Fruit fly (Drosophila melanogaster) whole organism, embryonic: ENCODE data around the gene wus.

Experiments
- CG10209 ChIP-seq: fragments of 200-800 bp; sonication (Bioruptor generic); optimal IDR thresholded peaks from 3 replicates; lab custom pipeline; 2017; ENCODE audit warnings: missing biosample characterization, mild to moderate bottlenecking, missing genetic modification characterization, missing genetic modification reagents
- CG11085 ChIP-seq: fragments of 200-800 bp; sonication (Bioruptor generic); IDR thresholded peaks from 2 replicates; pipeline ENCODE4 v1.3.6; 2022; ENCODE audit warnings: missing biosample characterization, missing genetic modification characterization
- CG11398 ChIP-seq: fragments of 200-800 bp; sonication (Bioruptor generic); optimal IDR thresholded peaks from 2 replicates; lab custom pipeline; 2016; ENCODE audit warnings: missing biosample characterization, missing genetic modification characterization
- CG12391 ChIP-seq: fragments of 200-800 bp; sonication (Bioruptor generic); optimal IDR thresholded peaks from 3 replicates; lab custom pipeline; 2018; ENCODE audit warnings: missing biosample characterization, mild to moderate bottlenecking, missing genetic modification characterization, moderate library complexity
- CG13424 ChIP-seq: fragments of 200-800 bp; sonication (Bioruptor generic); optimal IDR thresholded peaks from 2 replicates; lab custom pipeline; 2019; ENCODE audit warnings: missing biosample characterization, mild to moderate bottlenecking, missing genetic modification characterization, moderate library complexity
- CG13775 ChIP-seq: fragments of 200-800 bp; sonication (Bioruptor generic); optimal IDR thresholded peaks from 3 replicates; lab custom pipeline; 2017; ENCODE audit warnings: missing biosample characterization, mild to moderate bottlenecking, missing genetic modification characterization
- CG14014 ChIP-seq: fragments of 200-800 bp; sonication (Bioruptor generic); IDR thresholded peaks from 2 replicates; pipeline ENCODE4 v1.3.6; 2022; ENCODE audit warnings: missing biosample characterization, missing genetic modification characterization
- CG14710 ChIP-seq: fragments of 200-800 bp; sonication (Bioruptor generic); optimal IDR thresholded peaks from 3 replicates; lab custom pipeline; 2019; ENCODE audit warnings: missing biosample characterization, mild to moderate bottlenecking, missing genetic modification characterization, moderate library complexity
- CG1529 ChIP-seq: fragments of 200-800 bp; sonication (Bioruptor generic); optimal IDR thresholded peaks from 3 replicates; lab custom pipeline; 2018; ENCODE audit warnings: missing biosample characterization, missing genetic modification characterization
- CG1602 ChIP-seq: fragments of 200-800 bp; sonication (Bioruptor generic); optimal IDR thresholded peaks from 3 replicates; lab custom pipeline; 2016; ENCODE audit warnings: missing biosample characterization, missing genetic modification characterization
- CG17186 ChIP-seq: fragments of 200-800 bp; sonication (Bioruptor generic); optimal IDR thresholded peaks from 3 replicates; lab custom pipeline; 2017; ENCODE audit warnings: missing biosample characterization, missing genetic modification reagents, missing genetic modification characterization
- CG17568 ChIP-seq: fragments of 200-800 bp; sonication (Bioruptor generic); optimal IDR thresholded peaks from 2 replicates; lab custom pipeline; 2018; ENCODE audit warnings: missing biosample characterization, mild to moderate bottlenecking, missing genetic modification characterization, moderate library complexity
- CG17829 ChIP-seq: fragments of 200-800 bp; optimal IDR thresholded peaks from 2 replicates; lab custom pipeline; 2019; ENCODE audit warnings: missing biosample characterization, mild to moderate bottlenecking, missing genetic modification characterization, moderate library complexity
- CG18011 ChIP-seq: fragments of 200-800 bp; sonication (Bioruptor generic); optimal IDR thresholded peaks from 2 replicates; lab custom pipeline; 2017; ENCODE audit warnings: missing biosample characterization, missing genetic modification characterization, mild to moderate bottlenecking, moderate library complexity, missing genotype
- CG1832 ChIP-seq: fragments of 200-800 bp; sonication (Bioruptor generic); optimal IDR thresholded peaks from 2 replicates; lab custom pipeline; 2017; ENCODE audit warnings: missing biosample characterization, mild to moderate bottlenecking, missing genetic modification characterization, inconsistent platforms
- CG31365 ChIP-seq: fragments of 200-800 bp; sonication (Bioruptor generic); optimal IDR thresholded peaks from 2 replicates; lab custom pipeline; 2018; ENCODE audit warnings: missing biosample characterization, mild to moderate bottlenecking, missing genetic modification characterization
- CG32532 ChIP-seq: fragments of 200-800 bp; sonication (Bioruptor generic); IDR thresholded peaks from 2 replicates; pipeline ENCODE4 v1.3.6; 2022; ENCODE audit warnings: missing biosample characterization, missing genetic modification characterization
- CG4404 ChIP-seq: fragments of 200-800 bp; sonication (Bioruptor generic); IDR thresholded peaks from 2 replicates; pipeline ENCODE4 v1.3.6; 2022; ENCODE audit warnings: missing biosample characterization, missing genetic modification characterization
- CG5953 ChIP-seq: fragments of 200-800 bp; sonication (Bioruptor generic); IDR thresholded peaks from 2 replicates; pipeline ENCODE4 v1.3.6; 2022; ENCODE audit warnings: missing biosample characterization, missing genetic modification characterization
- CG6654 ChIP-seq: fragments of 200-800 bp; sonication (Bioruptor generic); optimal IDR thresholded peaks from 2 replicates; lab custom pipeline; 2017; ENCODE audit warnings: missing biosample characterization, mild to moderate bottlenecking, missing genetic modification characterization
- CG6791 ChIP-seq: fragments of 200-800 bp; sonication (Bioruptor generic); IDR thresholded peaks from 3 replicates; pipeline ENCODE4 v1.3.6; 2022; ENCODE audit warnings: missing biosample characterization, missing genetic modification characterization; ENCODE audit not compliant: partially characterized antibody
- CG6813 ChIP-seq: fragments of 200-800 bp; sonication (Bioruptor generic); optimal IDR thresholded peaks from 2 replicates; lab custom pipeline; 2017; ENCODE audit warnings: missing biosample characterization, missing genetic modification characterization, mild to moderate bottlenecking, moderate library complexity, missing genetic modification reagents
- CG7556 ChIP-seq: fragments of 200-800 bp; sonication (Bioruptor generic); optimal IDR thresholded peaks from 2 replicates; lab custom pipeline; 2017; ENCODE audit warnings: missing biosample characterization, mild to moderate bottlenecking, missing genetic modification characterization
- CG9932 ChIP-seq: fragments of 200-800 bp; sonication (Bioruptor generic); IDR thresholded peaks from 2 replicates; pipeline ENCODE4 v1.3.6; 2022; ENCODE audit warnings: missing biosample characterization, missing genetic modification characterization
- Dip3 ChIP-seq: fragments of 200-800 bp; sonication (Bioruptor generic); optimal IDR thresholded peaks from 3 replicates; lab custom pipeline; 2016; ENCODE audit warnings: missing biosample characterization, missing genetic modification characterization
- H2.0 ChIP-seq: fragments of 200-800 bp; sonication (Bioruptor generic); IDR thresholded peaks from 2 replicates; pipeline ENCODE4 v1.3.6; 2022; ENCODE audit warnings: missing biosample characterization, missing genetic modification characterization
- Jarid2 ChIP-seq: fragments of 200-800 bp; sonication (Bioruptor generic); optimal IDR thresholded peaks from 3 replicates; lab custom pipeline; 2017; ENCODE audit warnings: mild to moderate bottlenecking, missing biosample characterization, missing genetic modification reagents, missing genetic modification characterization
- Lim3 ChIP-seq: fragments of 200-800 bp; sonication (Bioruptor generic); IDR thresholded peaks from 2 replicates; pipeline ENCODE4 v1.3.6; 2022; ENCODE audit warnings: missing biosample characterization, missing genetic modification characterization
- Nf-YA ChIP-seq: fragments of 200-800 bp; sonication (Bioruptor generic); IDR thresholded peaks from 2 replicates; pipeline ENCODE4 v1.3.6; 2022; ENCODE audit warnings: missing biosample characterization, missing genetic modification characterization
- Nf-YC ChIP-seq: fragments of 200-800 bp; optimal IDR thresholded peaks from 3 replicates; lab custom pipeline; 2019; ENCODE audit warnings: missing biosample characterization, mild to moderate bottlenecking, missing genetic modification characterization, moderate library complexity
- Ravus ChIP-seq: fragments of 200-800 bp; sonication (Bioruptor generic); IDR thresholded peaks from 2 replicates; pipeline ENCODE4 v1.3.6; 2022; ENCODE audit warnings: missing biosample characterization, missing genetic modification characterization
- Taf1 ChIP-seq: fragments of 200-800 bp; sonication (Bioruptor generic); IDR thresholded peaks from 2 replicates; pipeline ENCODE4 v1.3.6; 2022; ENCODE audit warnings: missing biosample characterization, missing genetic modification characterization
- cas ChIP-seq: fragments of 200-800 bp; sonication (Bioruptor generic); IDR thresholded peaks from 2 replicates; pipeline ENCODE4 v1.3.6; 2022; ENCODE audit warnings: missing biosample characterization, missing genetic modification characterization
- cato ChIP-seq: fragments of 200-800 bp; sonication (Bioruptor generic); optimal IDR thresholded peaks from 2 replicates; lab custom pipeline; 2016; ENCODE audit warnings: missing biosample characterization, missing genetic modification characterization, borderline replicate concordance
- caup ChIP-seq: fragments of 200-800 bp; sonication (Bioruptor generic); optimal IDR thresholded peaks from 3 replicates; lab custom pipeline; 2017; ENCODE audit warnings: missing biosample characterization, mild to moderate bottlenecking, missing genetic modification characterization, moderate library complexity; ENCODE audit not compliant: severe bottlenecking
- crc ChIP-seq: fragments of 200-800 bp; sonication (Bioruptor generic); optimal IDR thresholded peaks from 2 replicates; lab custom pipeline; 2016; ENCODE audit warnings: missing biosample characterization, missing genetic modification characterization
- dan ChIP-seq: fragments of 200-800 bp; sonication (Bioruptor generic); IDR thresholded peaks from 2 replicates; pipeline ENCODE4 v1.3.6; 2022; ENCODE audit warnings: missing biosample characterization, missing genetic modification characterization
- emc ChIP-seq: fragments of 200-800 bp; sonication (Bioruptor generic); optimal IDR thresholded peaks from 2 replicates; lab custom pipeline; 2016; ENCODE audit warnings: missing biosample characterization, missing genetic modification characterization
- eyg ChIP-seq: fragments of 200-800 bp; sonication (Bioruptor generic); optimal IDR thresholded peaks from 3 replicates; lab custom pipeline; 2016; ENCODE audit warnings: missing biosample characterization, missing genetic modification characterization
- grau ChIP-seq: fragments of 200-800 bp; optimal IDR thresholded peaks from 3 replicates; lab custom pipeline; 2019; ENCODE audit warnings: missing biosample characterization, mild to moderate bottlenecking, missing genetic modification characterization, moderate library complexity
- gt ChIP-seq: fragments of 200-800 bp; sonication (Bioruptor generic); IDR thresholded peaks from 2 replicates; pipeline ENCODE4 v1.3.6; 2022; ENCODE audit warnings: missing biosample characterization, missing genetic modification characterization
- mam ChIP-seq: fragments of 200-800 bp; sonication (Bioruptor generic); optimal IDR thresholded peaks from 3 replicates; lab custom pipeline; 2016; ENCODE audit warnings: missing biosample characterization, missing genetic modification characterization
- mirr ChIP-seq: fragments of 200-800 bp; sonication (Bioruptor generic); optimal IDR thresholded peaks from 3 replicates; lab custom pipeline; 2018; ENCODE audit warnings: missing biosample characterization, mild to moderate bottlenecking, missing genetic modification characterization
- pb ChIP-seq: fragments of 200-800 bp; sonication (Bioruptor generic); optimal IDR thresholded peaks from 3 replicates; lab custom pipeline; 2016; ENCODE audit warnings: missing biosample characterization, missing genetic modification characterization
- pita ChIP-seq: fragments of 200-800 bp; sonication (Bioruptor generic); optimal IDR thresholded peaks from 2 replicates; lab custom pipeline; 2017; ENCODE audit warnings: missing biosample characterization, mild to moderate bottlenecking, missing genetic modification characterization
- sim ChIP-seq: fragments of 200-800 bp; sonication (Bioruptor generic); IDR thresholded peaks from 2 replicates; pipeline ENCODE4 v1.3.6; 2022; ENCODE audit warnings: missing biosample characterization, missing genetic modification characterization
- slou ChIP-seq: fragments of 200-800 bp; sonication (Bioruptor generic); optimal IDR thresholded peaks from 3 replicates; lab custom pipeline; 2016; ENCODE audit warnings: missing biosample characterization, missing genetic modification characterization
- sob ChIP-seq: fragments of 200-800 bp; sonication (Bioruptor generic); IDR thresholded peaks from 2 replicates; pipeline ENCODE4 v1.3.6; 2022; ENCODE audit warnings: missing biosample characterization, missing genetic modification characterization
- sug ChIP-seq: fragments of 200-800 bp; optimal IDR thresholded peaks from 2 replicates; lab custom pipeline; 2019; ENCODE audit warnings: missing biosample characterization, mild to moderate bottlenecking, missing genetic modification characterization, moderate library complexity
- tgo ChIP-seq: fragments of 200-800 bp; sonication (Bioruptor generic); IDR thresholded peaks from 3 replicates; pipeline ENCODE4 v1.3.6; 2022; ENCODE audit warnings: missing biosample characterization, missing genetic modification characterization
- zen2 ChIP-seq: fragments of 200-800 bp; sonication (Bioruptor generic); IDR thresholded peaks from 3 replicates; pipeline ENCODE4 v1.3.6; 2022; ENCODE audit warnings: missing biosample characterization, missing genetic modification characterization; ENCODE audit not compliant: partially characterized antibody

The wus gene

dm6 chrX:16944049-16944532 lies 3.4 kb upstream of the wus start (continued):
- no peak for TF ChIP-seq Jarid2
- peak; percentile 88 for TF ChIP-seq grau (tag; lab: Kevin White, UChicago)
- TF ChIP-seq CG18011 (GFP tag; lab: Kevin White, UChicago) = no peak
- TF ChIP-seq CG10209 (GFP tag; lab: Kevin White, UChicago) = peak; percentile 66
- peak; percentile 47 for TF ChIP-seq CG17829 (tag; lab: Kevin White, UChicago)
- no peak for TF ChIP-seq mam (GFP tag; lab: Kevin White, UChicago)
- TF ChIP-seq CG11398 (GFP tag; lab: Kevin White, UChicago) = no peak
- TF ChIP-seq eyg (GFP tag; lab: Kevin White, UChicago) = no peak
- no peak for TF ChIP-seq CG17186 (GFP tag; lab: Kevin White, UChicago)
- TF ChIP-seq CG13775 (GFP tag; lab: Kevin White, UChicago) = peak; percentile 37
- no peak for TF ChIP-seq Dip3 (GFP tag; lab: Kevin White, UChicago)
- TF ChIP-seq Nf-YC (tag; lab: Kevin White, UChicago) = peak; percentile 23
- TF ChIP-seq CG1529 = peak; percentile 3
- peak; percentile 5 for TF ChIP-seq CG14710 (tag; lab: Kevin White, UChicago)
- peak; percentile 44 for TF ChIP-seq CG6813 (GFP tag; lab: Kevin White, UChicago)
- TF ChIP-seq CG1832 = peak; percentile 73
- TF ChIP-seq CG6654 (GFP tag; lab: Kevin White, UChicago) = no peak
- TF ChIP-seq slou (GFP tag; lab: Kevin White, UChicago) = no peak
- TF ChIP-seq CG32532 (GFP tag; lab: Robert Waterston, UW) = peak; percentile 67; the same call in 1 of the 2 replicates
- TF ChIP-seq cato = no peak
- no peak for TF ChIP-seq Nf-YA (GFP tag; lab: Robert Waterston, UW)
- TF ChIP-seq caup (GFP tag; lab: Kevin White, UChicago) = peak; percentile 47
- TF ChIP-seq emc (GFP tag; lab: Kevin White, UChicago) = no peak
- peak; percentile 71 for TF ChIP-seq CG12391 (tag; lab: Kevin White, UChicago)
- TF ChIP-seq mirr (GFP tag; lab: Kevin White, UChicago) = peak; percentile 40
- TF ChIP-seq Lim3 (GFP tag; lab: Robert Waterston, UW) = no peak
- no peak for TF ChIP-seq gt (GFP tag; lab: Robert Waterston, UW)
- TF ChIP-seq tgo = peak; percentile 49; the same call in 1 of the 3 replicates
- TF ChIP-seq sim = no peak
- TF ChIP-seq CG14014 (GFP tag; lab: Robert Waterston, UW) = peak; percentile 73
- no peak for TF ChIP-seq Ravus (GFP tag; lab: Robert Waterston, UW)
- no peak for TF ChIP-seq CG6791 (GFP tag; lab: Robert Waterston, UW)
- peak; percentile 78 for TF ChIP-seq CG7556
- TF ChIP-seq pita (GFP tag; lab: Kevin White, UChicago) = no peak
- TF ChIP-seq crc (GFP tag; lab: Kevin White, UChicago) = no peak
- no peak for TF ChIP-seq CG11085 (GFP tag; lab: Robert Waterston, UW)
- no peak for TF ChIP-seq sob (GFP tag; lab: Robert Waterston, UW)
- no peak for TF ChIP-seq pb (GFP tag; lab: Kevin White, UChicago)
- peak; percentile 81 for TF ChIP-seq CG13424 (tag; lab: Kevin White, UChicago)
- TF ChIP-seq H2.0 = 0 out of 2 replicates have a peak, but pooled peaks have one; percentile 26
- no peak for TF ChIP-seq CG17568 (GFP tag; lab: Kevin White, UChicago)
- no peak for TF ChIP-seq CG5953 (GFP tag; lab: Robert Waterston, UW)
- peak; percentile 48 for TF ChIP-seq CG9932 (GFP tag; lab: Robert Waterston, UW)
- no peak for TF ChIP-seq dan (GFP tag; lab: Robert Waterston, UW)
- no peak for TF ChIP-seq cas (GFP tag; lab: Robert Waterston, UW)
- TF ChIP-seq CG4404 (GFP tag; lab: Robert Waterston, UW) = no peak
- TF ChIP-seq CG1602 (GFP tag; lab: Kevin White, UChicago) = peak; percentile 6
- TF ChIP-seq sug (tag; lab: Kevin White, UChicago) = peak; percentile 47
- no peak for TF ChIP-seq CG31365
- TF ChIP-seq Taf1 = no peak
- TF ChIP-seq zen2 (GFP tag; lab: Robert Waterston, UW) = no peak
